Fruit fly (Drosophila melanogaster) whole organism, wandering third instar larva: ENCODE measurements around the gene L2HGDH.

Source experiments
- Abd-B ChIP-seq: fragments of >200 bp; optimal IDR thresholded peaks from 2 replicates; lab custom pipeline; 2017; ENCODE audit warnings: missing biosample characterization, missing genetic modification characterization
- CG32264 ChIP-seq: fragments of 200-800 bp; sonication (Bioruptor generic); optimal IDR thresholded peaks from 2 replicates; lab custom pipeline; 2016; ENCODE audit warnings: missing biosample characterization, missing genetic modification characterization
- CG9705 ChIP-seq: fragments of 200-800 bp; sonication (Bioruptor generic); optimal IDR thresholded peaks from 2 replicates; lab custom pipeline; 2018; ENCODE audit warnings: missing biosample characterization, mild to moderate bottlenecking, missing genetic modification characterization
- Dfd ChIP-seq: fragments of >200 bp; optimal IDR thresholded peaks from 2 replicates; lab custom pipeline; 2017; ENCODE audit warnings: missing biosample characterization, missing genetic modification characterization
- Dif ChIP-seq: fragments of 200-275, 200-300 bp; sonication (Bioruptor generic); optimal IDR thresholded peaks from 2 replicates; lab custom pipeline; 2018; ENCODE audit warnings: missing biosample characterization, missing genetic modification characterization; ENCODE audit not compliant: partially characterized antibody
- HLH106 ChIP-seq: fragments of 200-800 bp; optimal IDR thresholded peaks from 3 replicates; lab custom pipeline; 2019; ENCODE audit warnings: missing biosample characterization, mild to moderate bottlenecking, missing genetic modification characterization, moderate library complexity
- Hr78 ChIP-seq: fragments of >200 bp; optimal IDR thresholded peaks from 2 replicates; lab custom pipeline; 2017; ENCODE audit warnings: missing biosample characterization, missing genetic modification characterization
- Jra ChIP-seq: sonication (Bioruptor generic); optimal IDR thresholded peaks from 2 replicates; lab custom pipeline; 2016; ENCODE audit warnings: missing biosample characterization, missing genetic modification characterization
- Mio ChIP-seq: sonication (Bioruptor generic); optimal IDR thresholded peaks from 2 replicates; lab custom pipeline; 2016; ENCODE audit warnings: missing biosample characterization, missing genetic modification characterization
- Myc ChIP-seq: fragments of >200 bp; optimal IDR thresholded peaks from 2 replicates; lab custom pipeline; 2017
- N ChIP-seq: fragments of >200 bp; optimal IDR thresholded peaks from 2 replicates; lab custom pipeline; 2018; ENCODE audit warnings: missing biosample characterization, missing external identifiers, missing genetic modification characterization
- OdsH ChIP-seq: fragments of 200-800 bp; sonication (Bioruptor generic); optimal IDR thresholded peaks from 2 replicates; lab custom pipeline; 2016; ENCODE audit warnings: missing biosample characterization, mild to moderate bottlenecking, missing genetic modification characterization
- Rel ChIP-seq, 2 experiments: fragments of 200-800 bp; sonication (Bioruptor generic) in 1 of 2; optimal IDR thresholded peaks; 2 replicates in 1 of 2; 3 replicates in 1 of 2; lab custom pipeline; 2016 to 2019; ENCODE audit warnings: mild to moderate bottlenecking in 2 of 2, missing biosample characterization in 2 of 2, missing genetic modification characterization in 2 of 2, moderate library complexity in 1 of 2
- Sp1 ChIP-seq: fragments of 200-800 bp; sonication (Bioruptor generic); optimal IDR thresholded peaks from 3 replicates; lab custom pipeline; 2019; ENCODE audit warnings: missing biosample characterization, mild to moderate bottlenecking, missing genetic modification characterization, moderate library complexity
- Vsx2 ChIP-seq: fragments of 200-300, 225-300 bp; sonication (Bioruptor generic); optimal IDR thresholded peaks from 2 replicates; lab custom pipeline; 2018; ENCODE audit warnings: missing biosample characterization, missing genetic modification characterization; ENCODE audit not compliant: partially characterized antibody
- br ChIP-seq: fragments of 200-800 bp; sonication (Bioruptor generic); optimal IDR thresholded peaks from 2 replicates; lab custom pipeline; 2016; ENCODE audit warnings: missing biosample characterization, missing genetic modification characterization
- brk ChIP-seq: fragments of 200-800 bp; sonication (Bioruptor generic); optimal IDR thresholded peaks from 2 replicates; lab custom pipeline; 2016; ENCODE audit warnings: missing biosample characterization, mild to moderate bottlenecking, missing genetic modification characterization
- dmrt93B ChIP-seq: fragments of 200-800 bp; sonication (Bioruptor generic); optimal IDR thresholded peaks from 2 replicates; lab custom pipeline; 2018; ENCODE audit warnings: missing biosample characterization, mild to moderate bottlenecking, missing genetic modification characterization
- ey ChIP-seq: fragments of 200-800 bp; sonication (Bioruptor generic); optimal IDR thresholded peaks from 2 replicates; lab custom pipeline; 2016; ENCODE audit warnings: missing biosample characterization, missing genetic modification characterization
- foxo ChIP-seq, 2 experiments: fragments of 200-800 bp; sonication (Bioruptor generic); optimal IDR thresholded peaks; 2 replicates in 1 of 2; 3 replicates in 1 of 2; lab custom pipeline; 2016 to 2017; ENCODE audit warnings: missing biosample characterization in 2 of 2, missing genetic modification characterization in 2 of 2
- fru ChIP-seq: fragments of 200-800 bp; sonication (Bioruptor generic); optimal IDR thresholded peaks from 3 replicates; lab custom pipeline; 2016; ENCODE audit warnings: missing biosample characterization, mild to moderate bottlenecking, missing genetic modification characterization
- h ChIP-seq: fragments of 200-800 bp; sonication (Bioruptor generic); optimal IDR thresholded peaks from 3 replicates; lab custom pipeline; 2016; ENCODE audit warnings: missing biosample characterization, mild to moderate bottlenecking, missing genetic modification characterization
- jim ChIP-seq: fragments of 175-275, 200-325 bp; sonication (Bioruptor generic); optimal IDR thresholded peaks from 2 replicates; lab custom pipeline; 2016; ENCODE audit warnings: missing biosample characterization, mild to moderate bottlenecking, missing genetic modification characterization
- psq ChIP-seq: fragments of 200-800 bp; sonication (Bioruptor generic); optimal IDR thresholded peaks from 3 replicates; lab custom pipeline; 2017; ENCODE audit warnings: missing biosample characterization, mild to moderate bottlenecking, missing genetic modification characterization, moderate library complexity
- rgr ChIP-seq: fragments of 200-800 bp; sonication (Bioruptor generic); optimal IDR thresholded peaks from 3 replicates; lab custom pipeline; 2016; ENCODE audit warnings: missing biosample characterization, mild to moderate bottlenecking, missing genetic modification characterization
- sv ChIP-seq: fragments of 200-800 bp; sonication (Bioruptor generic); optimal IDR thresholded peaks from 3 replicates; lab custom pipeline; 2016; ENCODE audit warnings: missing biosample characterization, missing genetic modification characterization
- tai ChIP-seq: sonication (Bioruptor generic); optimal IDR thresholded peaks from 2 replicates; lab custom pipeline; 2016; ENCODE audit warnings: missing biosample characterization, missing genetic modification characterization
- usp ChIP-seq: fragments of >200 bp; optimal IDR thresholded peaks from 2 replicates; lab custom pipeline; 2017; ENCODE audit warnings: missing biosample characterization, missing genetic modification characterization
- woc ChIP-seq: sonication (Bioruptor generic); optimal IDR thresholded peaks from 2 replicates; lab custom pipeline; 2016; ENCODE audit warnings: missing biosample characterization, mild to moderate bottlenecking, missing genetic modification characterization

L2HGDH gene

dm6 chr2L:18986125-18986498 lies 11.9 kb upstream of the L2HGDH start:
- TF ChIP-seq Dfd (GFP tag; lab: Kevin White, UChicago): no peak
- TF ChIP-seq Mio (GFP tag; lab: Kevin White, UChicago): no peak
- no peak for TF ChIP-seq N
- no peak for TF ChIP-seq psq (GFP tag; lab: Kevin White, UChicago)
- TF ChIP-seq Hr78 (GFP tag; lab: Kevin White, UChicago): no peak
- TF ChIP-seq Myc (lab: Kevin White, UChicago): no peak
- no peak for TF ChIP-seq foxo (GFP tag; optimal IDR thresholded peaks at IDR 0.05; lab: Kevin White, UChicago)
- TF ChIP-seq usp: no peak

- TF ChIP-seq br (peak; percentile 8), OdsH (GFP tag; lab: Kevin White, UChicago) (peak; percentile 22), Jra (GFP tag; lab: Kevin White, UChicago) (no peak), h (GFP tag; lab: Kevin White, UChicago) (peak; percentile 32), Dif (GFP tag; lab: Kevin White, UChicago) (no peak), HLH106 (tag; lab: Kevin White, UChicago) (peak; percentile 42), N (no peak), tai (GFP tag; lab: Kevin White, UChicago) (no peak), foxo (GFP tag; optimal IDR thresholded peaks at IDR 0.05; lab: Kevin White, UChicago) (peak in 1 of 2 experiments; percentile 30), CG32264 (no peak), woc (no peak), fru (GFP tag; lab: Kevin White, UChicago) (peak; percentile 20), brk (GFP tag; lab: Kevin White, UChicago) (no peak)
These were observed 11.2 kb upstream of the L2HGDH start for dm6 chr2L:18985201-18986124.

dm6 chr2L:18984158-18984557 lies 9.9 kb upstream of the L2HGDH start:
- no peak for TF ChIP-seq Abd-B (GFP tag; lab: Kevin White, UChicago)
- no peak for TF ChIP-seq Rel (GFP tag; optimal IDR thresholded peaks at IDR 0.05; lab: Kevin White, UChicago)
- no peak for TF ChIP-seq Rel (tag; optimal IDR thresholded peaks at IDR 0.05; lab: Kevin White, UChicago)
- TF ChIP-seq brk (GFP tag; lab: Kevin White, UChicago): no peak
- TF ChIP-seq usp: no peak
- no peak for TF ChIP-seq dmrt93B (GFP tag; lab: Kevin White, UChicago)
- no peak for TF ChIP-seq ey
- no peak for TF ChIP-seq Vsx2 (GFP tag; lab: Kevin White, UChicago)
- TF ChIP-seq Myc (lab: Kevin White, UChicago): no peak
- TF ChIP-seq rgr (GFP tag; lab: Kevin White, UChicago): no peak
- TF ChIP-seq Dfd (GFP tag; lab: Kevin White, UChicago): no peak
- no peak for TF ChIP-seq psq (GFP tag; lab: Kevin White, UChicago)
- TF ChIP-seq sv (GFP tag; lab: Kevin White, UChicago): no peak
- TF ChIP-seq foxo (GFP tag; optimal IDR thresholded peaks at IDR 0.05; lab: Kevin White, UChicago): no peak
- no peak for TF ChIP-seq CG9705 (GFP tag; lab: Kevin White, UChicago)
- no peak for TF ChIP-seq Sp1
- TF ChIP-seq Jra (GFP tag; lab: Kevin White, UChicago): no peak
- TF ChIP-seq CG32264: no peak
- TF ChIP-seq jim (GFP tag; lab: Kevin White, UChicago): no peak
- no peak for TF ChIP-seq Dif (GFP tag; lab: Kevin White, UChicago)
- TF ChIP-seq OdsH (GFP tag; lab: Kevin White, UChicago): no peak

dm6 chr2L:18982826-18983758 lies 8.8 kb upstream of the L2HGDH start:
- TF ChIP-seq foxo (GFP tag; optimal IDR thresholded peaks at IDR 0.05; lab: Kevin White, UChicago) (peak in 1 of 2 experiments; percentile 19), Mio (GFP tag; lab: Kevin White, UChicago) (no peak), tai (GFP tag; lab: Kevin White, UChicago) (peak; percentile 23), br (peak; percentile 28), Sp1 (peak; percentile 4), fru (GFP tag; lab: Kevin White, UChicago) (no peak), woc (peak; percentile 14), HLH106 (tag; lab: Kevin White, UChicago) (peak; percentile 11)
